Fruit fly (Drosophila melanogaster): ENCODE data around the gene Apl.

DNA sequence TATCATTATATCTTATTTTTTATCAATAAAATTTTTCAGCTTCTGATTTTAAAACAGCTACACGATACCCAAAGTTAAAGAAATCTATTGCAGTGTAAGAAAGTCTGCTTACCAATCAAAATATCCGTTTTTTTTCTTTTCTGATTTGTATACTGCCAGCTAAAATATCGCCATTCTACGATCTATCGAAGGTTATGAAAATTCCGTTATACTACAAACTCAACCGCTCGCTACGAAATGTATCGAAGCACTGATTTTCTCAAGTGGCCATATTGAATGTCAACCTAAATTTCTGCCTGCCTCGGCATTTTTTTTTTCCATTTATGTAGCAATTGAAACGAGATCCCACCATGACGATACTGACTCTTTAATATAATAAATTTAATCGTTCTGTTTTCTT is 14.9 kb upstream of the Apl start, which contains the start of gene nxf2:
- TF ChIP-seq CG34367 (tag; optimal IDR thresholded peaks at IDR 0.05), result no peak
- TF ChIP-seq fd96Ca (GFP tag; IDR thresholded peaks at IDR 0.05), result no peak
- TF ChIP-seq gl (tag; optimal IDR thresholded peaks at IDR 0.05), result no peak
- no peak for TF ChIP-seq CG10348 (GFP tag; IDR thresholded peaks at IDR 0.05)
- no peak for TF ChIP-seq CG12605 (GFP tag; IDR thresholded peaks at IDR 0.05)
- no peak for TF ChIP-seq CG9948 (tag; optimal IDR thresholded peaks at IDR 0.05)
- no peak for TF ChIP-seq CG17806 (tag; optimal IDR thresholded peaks at IDR 0.05)
- no peak for TF ChIP-seq CG14655 (GFP tag; optimal IDR thresholded peaks at IDR 0.05)
- TF ChIP-seq CG8301 (tag; optimal IDR thresholded peaks at IDR 0.05), result no peak
- no peak for TF ChIP-seq EcR (GFP tag; optimal IDR thresholded peaks at IDR 0.05)

Data from whole organism, pupa.